Worm (Caenorhabditis elegans): ENCODE measurements around the gene fbxb-79.

DNA sequence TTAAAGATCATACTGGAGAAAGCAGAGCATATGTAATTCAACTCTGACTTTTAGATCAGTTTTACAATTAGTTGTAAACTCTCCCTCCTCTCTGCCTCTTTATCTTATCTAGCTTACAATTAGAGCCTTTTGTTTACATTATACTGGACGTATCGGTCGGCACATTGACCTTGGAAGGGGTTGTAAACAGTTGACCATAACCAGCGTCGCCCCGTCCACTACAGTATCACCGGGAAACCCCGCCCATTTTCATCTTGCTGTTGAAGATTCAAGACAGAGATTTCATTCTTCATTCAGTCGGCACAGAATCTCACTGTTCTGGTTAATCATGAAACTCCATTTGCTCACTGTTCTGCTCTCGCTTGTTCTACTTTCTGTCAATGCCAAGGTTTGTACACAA lies 2.6 kb downstream of the fbxb-79 start, which contains the start of gene sdz-27:
- TF ChIP-seq ztf-7 (tag; optimal IDR thresholded peaks at IDR 0.05) (no peak), mdl-1 (tag; optimal IDR thresholded peaks at IDR 0.05) (no peak), hlh-30 (tag; optimal IDR thresholded peaks at IDR 0.05; ENCODE audit: insufficient read depth) (no peak), snpc-4 (tag; optimal IDR thresholded peaks at IDR 0.05) (no peak), aly-2 (tag; optimal IDR thresholded peaks at IDR 0.05) (no peak), R02D3.7 (tag; optimal IDR thresholded peaks at IDR 0.05) (no peak), Y105C5A.15 (GFP tag; IDR thresholded peaks at IDR 0.05) (no peak), nhr-25 (tag; optimal IDR thresholded peaks at IDR 0.05; ENCODE audit: borderline replicate concordance, insufficient read depth) (no peak), set-16 (GFP tag; IDR thresholded peaks at IDR 0.05) (no peak), lin-38 (GFP tag; IDR thresholded peaks at IDR 0.05) (no peak)

All from whole organism, L4 larva.